Fruit fly (Drosophila melanogaster) ovary, adult (tissue): ENCODE measurements around the gene CG4073.
A peak's percentile ranks its signal among the peaks of the same experiment; 100 is the strongest.

Experiments used
- CG17801 ChIP-seq: fragments of 200-800 bp; optimal IDR thresholded peaks from 2 replicates; lab custom pipeline; 2019; ENCODE audit warnings: missing biosample characterization, mild to moderate bottlenecking, missing genetic modification characterization, moderate library complexity; ENCODE audit not compliant: partially characterized antibody

The CG4073 gene

dm6 chr3R:10714498-10714897, at the start of gene CG4073:
Gene CG4073, plus strand, starts transcription at chr3R:10714798.
- TF ChIP-seq CG17801 (GFP tag; lab: Kevin White, UChicago) = no peak

DNA sequence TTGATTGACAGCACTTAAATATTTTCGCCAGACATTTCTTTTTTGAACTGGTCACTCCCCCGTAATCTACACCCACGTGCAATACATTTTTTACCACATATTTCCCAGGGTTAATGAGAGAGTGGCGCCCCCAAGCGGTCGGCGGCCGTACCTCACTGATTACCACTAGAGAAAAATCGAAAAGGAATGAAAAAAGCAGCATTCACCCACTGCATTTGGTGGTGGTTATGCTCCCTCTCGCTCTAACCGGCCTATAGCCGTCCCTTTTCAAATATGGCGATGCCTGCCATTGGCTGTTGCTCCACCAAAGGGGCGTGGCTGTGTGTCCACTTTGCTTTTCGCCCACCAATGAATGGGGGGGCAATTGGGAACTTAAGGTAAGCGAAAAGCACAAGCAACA, 49.7 kb upstream of the CG4073 start:
- TF ChIP-seq CG17801 (GFP tag; lab: Kevin White, UChicago) = no peak

DNA sequence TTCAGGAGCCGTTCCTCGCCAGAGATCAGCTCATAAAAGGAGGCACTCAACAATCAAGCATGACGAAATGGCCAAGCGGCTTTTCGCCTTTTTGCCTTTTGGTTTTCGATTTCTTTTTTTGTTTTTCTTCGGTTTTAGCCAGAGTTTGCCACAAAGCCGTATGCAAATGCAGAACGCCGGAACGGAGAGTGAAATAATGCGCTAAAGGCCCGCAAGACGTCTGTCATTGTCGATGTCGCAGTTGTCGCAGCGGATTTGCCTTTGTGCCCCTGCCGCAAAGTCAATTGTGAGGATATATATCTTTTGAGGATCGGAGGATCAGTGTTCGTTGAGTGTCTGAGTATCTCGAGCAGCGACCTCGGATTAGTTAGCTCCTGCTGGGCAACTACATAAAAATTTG, 46.6 kb upstream of the CG4073 start:
- TF ChIP-seq CG17801 (GFP tag; lab: Kevin White, UChicago) = no peak

- TF ChIP-seq CG17801 (GFP tag; lab: Kevin White, UChicago) = no peak
These were observed 44.6 kb upstream of the CG4073 start for dm6 chr3R:10669950-10670349.

DNA sequence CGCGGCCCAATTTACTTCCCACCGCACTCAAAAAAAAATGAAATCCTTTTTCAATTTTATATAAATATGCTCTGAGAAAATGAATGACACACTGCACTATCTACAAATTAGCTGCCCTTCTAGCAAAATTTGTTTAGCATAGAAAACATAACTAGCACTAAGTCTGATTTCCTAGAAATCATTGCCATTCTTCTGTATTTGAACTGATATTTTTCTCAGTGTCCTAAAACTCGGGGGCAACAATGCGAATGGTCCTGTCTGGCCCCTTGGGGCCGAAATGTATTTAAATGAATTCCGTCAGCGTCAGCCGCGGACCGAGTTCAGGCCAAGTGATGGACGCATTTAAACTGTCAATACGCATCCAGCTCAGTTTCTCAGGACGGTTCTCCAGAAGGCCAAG, 41.9 kb upstream of the CG4073 start:
- TF ChIP-seq CG17801 (GFP tag; lab: Kevin White, UChicago) = no peak

DNA sequence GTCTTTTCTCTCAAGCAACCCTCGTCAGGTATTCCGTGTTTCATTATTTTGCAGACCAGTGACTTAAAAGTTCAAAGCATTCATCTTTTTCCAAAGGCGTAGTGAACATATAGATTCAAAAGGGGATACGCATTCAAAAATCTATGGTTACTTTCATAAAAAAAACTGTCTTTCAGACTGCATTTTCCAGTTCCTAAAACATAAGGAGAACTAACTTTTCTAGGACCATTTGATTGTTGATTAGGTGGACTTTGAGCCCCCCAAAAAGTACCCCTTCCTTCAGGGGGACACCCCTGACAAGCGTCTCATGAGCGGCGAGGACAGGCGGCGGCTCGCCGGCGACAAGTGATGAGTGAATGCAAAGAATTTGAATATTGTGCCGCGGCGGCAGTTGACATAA, 41.0 kb upstream of the CG4073 start:
- no peak for TF ChIP-seq CG17801 (GFP tag; lab: Kevin White, UChicago)

DNA sequence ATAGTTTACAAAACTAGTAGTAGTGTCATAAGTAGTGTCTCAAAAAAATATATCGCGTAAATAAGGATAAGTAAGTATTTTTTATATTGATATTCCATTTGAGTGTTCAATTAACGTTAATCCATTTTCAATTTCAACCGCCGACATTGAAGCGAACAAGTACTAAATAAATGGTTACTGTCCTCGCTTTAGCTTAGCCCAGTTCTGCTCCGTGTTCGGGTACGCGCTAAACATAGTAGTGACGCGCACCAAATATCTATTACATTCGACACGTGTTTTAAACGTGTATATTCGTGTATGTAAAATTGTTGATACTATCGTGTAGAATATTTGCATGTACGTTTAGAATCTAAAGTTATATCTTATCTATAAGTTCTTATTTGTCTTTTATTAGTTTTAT, 39.5 kb upstream of the CG4073 start:
- TF ChIP-seq CG17801 (GFP tag; lab: Kevin White, UChicago) = no peak

DNA sequence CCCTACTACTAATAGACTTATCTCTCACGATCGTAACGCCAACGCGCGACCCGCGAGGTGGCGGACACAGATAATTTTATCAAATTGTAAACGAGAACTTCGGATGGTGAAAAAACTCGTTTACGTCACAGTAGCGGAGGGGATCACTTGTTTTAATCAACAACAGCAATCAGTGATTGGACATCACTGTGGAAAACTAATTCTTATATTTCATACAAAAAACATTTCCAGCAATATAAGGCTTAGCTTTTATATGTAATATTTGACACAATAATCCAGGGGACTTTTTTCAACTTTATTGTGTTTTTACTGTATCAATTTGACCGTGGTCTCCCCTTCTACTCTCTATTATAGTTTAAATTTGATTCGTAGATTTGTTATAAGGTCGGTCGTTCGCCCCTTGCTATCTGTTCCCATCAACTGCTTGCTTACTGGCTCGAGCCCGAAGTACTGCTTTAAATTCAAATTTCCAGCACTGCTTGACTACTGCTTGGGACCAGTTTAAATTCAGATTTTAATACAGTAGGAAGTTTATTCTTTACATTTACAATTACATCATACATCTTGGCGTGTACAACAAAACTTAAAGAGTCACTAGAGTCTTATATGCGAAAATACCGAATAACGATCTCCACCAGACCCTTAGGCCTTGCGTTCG, 37.2 kb upstream of the CG4073 start, which contains the start of gene CG6465:
TSS of gene CG6465 (minus strand) at position 7 of the 658 bp plus-strand sequence.
- no peak for TF ChIP-seq CG17801 (GFP tag; lab: Kevin White, UChicago)

- no peak for TF ChIP-seq CG17801 (GFP tag; lab: Kevin White, UChicago)
These were observed 35.5 kb upstream of the CG4073 start for dm6 chr3R:10678935-10679565.

dm6 chr3R:10679911-10680310, 34.7 kb upstream of the CG4073 start:
- TF ChIP-seq CG17801 (GFP tag; lab: Kevin White, UChicago) = no peak

- peak; percentile 90 for TF ChIP-seq CG17801 (GFP tag; lab: Kevin White, UChicago)
These were observed 33.5 kb upstream of the CG4073 start, which contains the start of gene Phyhd1 for dm6 chr3R:10680825-10681681. Gene Phyhd1, minus strand, starts transcription at chr3R:10680925.

- no peak for TF ChIP-seq CG17801 (GFP tag; lab: Kevin White, UChicago)
These were observed 33.0 kb upstream of the CG4073 start for dm6 chr3R:10681682-10681962.

DNA sequence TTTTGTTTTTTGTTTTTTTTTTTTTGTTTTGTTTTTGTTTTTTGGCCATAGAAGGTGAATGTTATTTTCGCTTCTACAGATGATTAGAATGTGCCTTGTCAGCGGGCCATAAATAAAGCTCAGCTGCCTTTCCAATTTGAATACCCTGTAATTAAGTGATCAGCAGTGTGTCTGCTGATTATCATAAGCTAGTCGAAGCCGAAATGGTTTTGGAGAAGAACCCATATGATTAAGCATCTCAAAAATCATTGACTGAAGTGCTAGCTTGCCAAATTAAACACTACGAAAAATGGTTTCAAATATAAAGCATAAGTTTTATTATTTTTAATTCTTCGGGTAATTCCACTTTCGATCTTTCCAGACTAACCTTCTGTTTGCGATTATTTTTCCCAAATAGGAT, 31.4 kb upstream of the CG4073 start:
- no peak for TF ChIP-seq CG17801 (GFP tag; lab: Kevin White, UChicago)

- TF ChIP-seq CG17801 (GFP tag; lab: Kevin White, UChicago) = no peak
These were observed 30.3 kb upstream of the CG4073 start for dm6 chr3R:10684284-10684683.

dm6 chr3R:10686307-10687094, 28.1 kb upstream of the CG4073 start, which contains the start of gene Skel:
Gene Skel, plus strand, starts transcription at chr3R:10686943.
- TF ChIP-seq CG17801 (GFP tag; lab: Kevin White, UChicago) = no peak
